Fruit fly (Drosophila melanogaster) whole organism, embryonic: ENCODE results near the gene CG10298.
A peak's percentile ranks its signal among the peaks of the same experiment; 100 is the strongest.

Experiments used
- Asciz ChIP-seq: fragments of 200-800 bp; sonication (Bioruptor generic); optimal IDR thresholded peaks from 2 replicates; lab custom pipeline; 2017; ENCODE audit warnings: missing biosample characterization, mild to moderate bottlenecking, missing genetic modification characterization, missing genetic modification reagents
- Atf-2 ChIP-seq: fragments of 200-800 bp; sonication (Bioruptor generic); optimal IDR thresholded peaks from 2 replicates; lab custom pipeline; 2016; ENCODE audit warnings: missing biosample characterization, missing genetic modification characterization
- B-H2 ChIP-seq: fragments of 200-800 bp; sonication (Bioruptor generic); optimal IDR thresholded peaks from 2 replicates; lab custom pipeline; 2018; ENCODE audit warnings: missing biosample characterization, mild to moderate bottlenecking, missing genetic modification characterization
- CG11247 ChIP-seq: fragments of 200-800 bp; sonication (Bioruptor generic); IDR thresholded peaks from 2 replicates; pipeline ENCODE4 v1.3.6; 2022; ENCODE audit warnings: missing biosample characterization, missing genetic modification characterization
- CG12104 ChIP-seq: fragments of 200-800 bp; sonication (Bioruptor generic); optimal IDR thresholded peaks from 3 replicates; lab custom pipeline; 2016; ENCODE audit warnings: missing biosample characterization, missing genetic modification characterization
- CG1233 ChIP-seq: fragments of 200-800 bp; sonication (Bioruptor generic); optimal IDR thresholded peaks from 4 replicates; lab custom pipeline; 2018; ENCODE audit warnings: missing biosample characterization, mild to moderate bottlenecking, missing genetic modification characterization
- CG12744 ChIP-seq: fragments of 200-800 bp; sonication (Bioruptor generic); optimal IDR thresholded peaks from 2 replicates; lab custom pipeline; 2016; ENCODE audit warnings: missing biosample characterization, missing genetic modification characterization
- CG13287 ChIP-seq: fragments of 200-800 bp; sonication (Bioruptor generic); IDR thresholded peaks from 2 replicates; pipeline ENCODE4 v1.3.6; 2022; ENCODE audit warnings: missing biosample characterization, missing genetic modification characterization; ENCODE audit not compliant: partially characterized antibody
- CG1832 ChIP-seq: fragments of 200-800 bp; sonication (Bioruptor generic); optimal IDR thresholded peaks from 2 replicates; lab custom pipeline; 2017; ENCODE audit warnings: missing biosample characterization, mild to moderate bottlenecking, missing genetic modification characterization, inconsistent platforms
- CG2116 ChIP-seq: fragments of 200-800 bp; sonication (Bioruptor generic); optimal IDR thresholded peaks from 3 replicates; lab custom pipeline; 2018; ENCODE audit warnings: missing biosample characterization, mild to moderate bottlenecking, missing genetic modification characterization
- CG2120 ChIP-seq: fragments of 200-800 bp; sonication (Bioruptor generic); optimal IDR thresholded peaks from 3 replicates; lab custom pipeline; 2016; ENCODE audit warnings: missing biosample characterization, missing genetic modification characterization
- CG2678 ChIP-seq: fragments of 200-800 bp; sonication (Bioruptor generic); optimal IDR thresholded peaks from 3 replicates; lab custom pipeline; 2019; ENCODE audit warnings: missing biosample characterization, mild to moderate bottlenecking, missing genetic modification characterization, moderate library complexity
- CG31224 ChIP-seq: fragments of 200-800 bp; sonication (Bioruptor generic); IDR thresholded peaks from 2 replicates; pipeline ENCODE4 v1.3.6; 2022; ENCODE audit warnings: missing biosample characterization, missing genetic modification characterization
- CG31365 ChIP-seq: fragments of 200-800 bp; sonication (Bioruptor generic); optimal IDR thresholded peaks from 2 replicates; lab custom pipeline; 2018; ENCODE audit warnings: missing biosample characterization, mild to moderate bottlenecking, missing genetic modification characterization
- CG32532 ChIP-seq: fragments of 200-800 bp; sonication (Bioruptor generic); IDR thresholded peaks from 2 replicates; pipeline ENCODE4 v1.3.6; 2022; ENCODE audit warnings: missing biosample characterization, missing genetic modification characterization
- CG6175 ChIP-seq: fragments of 200-800 bp; sonication (Bioruptor generic); IDR thresholded peaks from 3 replicates; pipeline ENCODE4 v1.3.6; 2022; ENCODE audit warnings: missing biosample characterization, missing genetic modification characterization
- CG6272 ChIP-seq: fragments of 200-800 bp; sonication (Bioruptor generic); IDR thresholded peaks from 2 replicates; pipeline ENCODE4 v1.3.6; 2022; ENCODE audit warnings: missing biosample characterization, missing genetic modification characterization
- CG6765 ChIP-seq: fragments of 200-800 bp; sonication (Bioruptor generic); optimal IDR thresholded peaks from 3 replicates; lab custom pipeline; 2017; ENCODE audit warnings: missing biosample characterization, mild to moderate bottlenecking, missing genetic modification characterization
- CHES-1-like ChIP-seq: fragments of 200-800 bp; sonication (Bioruptor generic); optimal IDR thresholded peaks from 2 replicates; lab custom pipeline; 2016; ENCODE audit warnings: missing biosample characterization, missing genetic modification characterization
- Dip3 ChIP-seq: fragments of 200-800 bp; sonication (Bioruptor generic); optimal IDR thresholded peaks from 3 replicates; lab custom pipeline; 2016; ENCODE audit warnings: missing biosample characterization, missing genetic modification characterization
- Dp ChIP-seq: fragments of 200-800 bp; sonication (Bioruptor generic); optimal IDR thresholded peaks from 2 replicates; lab custom pipeline; 2018; ENCODE audit warnings: missing biosample characterization, mild to moderate bottlenecking, missing genetic modification characterization, moderate library complexity
- Dref ChIP-seq: fragments of 200-800 bp; sonication (Bioruptor generic); IDR thresholded peaks from 2 replicates; pipeline ENCODE4 v1.3.6; 2022; ENCODE audit warnings: missing biosample characterization, missing genetic modification characterization
- E2f1 ChIP-seq: fragments of 200-800 bp; sonication (Bioruptor generic); IDR thresholded peaks from 2 replicates; pipeline ENCODE4 v1.3.6; 2022; ENCODE audit warnings: missing biosample characterization, missing genetic modification characterization
- ERR ChIP-seq: fragments of 200-800 bp; sonication (Bioruptor generic); optimal IDR thresholded peaks from 2 replicates; lab custom pipeline; 2016; ENCODE audit warnings: missing biosample characterization, missing genetic modification characterization
- HLH3B ChIP-seq: fragments of 200-800 bp; sonication (Bioruptor generic); IDR thresholded peaks from 2 replicates; pipeline ENCODE4 v1.3.6; 2022; ENCODE audit warnings: missing biosample characterization, missing genetic modification characterization
- HLH54F ChIP-seq: fragments of 200-800 bp; sonication (Bioruptor generic); optimal IDR thresholded peaks from 3 replicates; lab custom pipeline; 2016; ENCODE audit warnings: missing biosample characterization, missing genetic modification characterization
- HmgZ ChIP-seq: fragments of 200-800 bp; sonication (Bioruptor generic); optimal IDR thresholded peaks from 2 replicates; lab custom pipeline; 2018; ENCODE audit warnings: missing biosample characterization, mild to moderate bottlenecking, missing genetic modification characterization
- Myb ChIP-seq: fragments of 200-800 bp; sonication (Bioruptor generic); optimal IDR thresholded peaks from 2 replicates; lab custom pipeline; 2016; ENCODE audit warnings: missing biosample characterization, missing genetic modification characterization
- Nf-YA ChIP-seq: fragments of 200-800 bp; sonication (Bioruptor generic); IDR thresholded peaks from 2 replicates; pipeline ENCODE4 v1.3.6; 2022; ENCODE audit warnings: missing biosample characterization, missing genetic modification characterization
- Poxn ChIP-seq: fragments of 200-800 bp; sonication (Bioruptor generic); IDR thresholded peaks from 2 replicates; pipeline ENCODE4 v1.3.6; 2022; ENCODE audit warnings: missing biosample characterization, missing genetic modification characterization
- Stat92E ChIP-seq, 3 experiments: fragments of >200 bp in 2 of 3; fragments of 200-800 bp in 1 of 3; sonication (Bioruptor generic) in 1 of 3; optimal IDR thresholded peaks; 2 replicates each; lab custom pipeline; 2017 to 2019; ENCODE audit warnings: missing biosample characterization in 3 of 3, missing genetic modification characterization in 3 of 3, mild to moderate bottlenecking in 1 of 3, moderate library complexity in 1 of 3
- ab ChIP-seq: fragments of 200-800 bp; sonication (Bioruptor generic); optimal IDR thresholded peaks from 2 replicates; lab custom pipeline; 2016; ENCODE audit warnings: missing biosample characterization, missing genetic modification characterization
- ac ChIP-seq: fragments of 200-800 bp; sonication (Bioruptor generic); optimal IDR thresholded peaks from 3 replicates; lab custom pipeline; 2017; ENCODE audit warnings: missing biosample characterization, mild to moderate bottlenecking, missing genetic modification characterization
- ap ChIP-seq: fragments of 200-800 bp; sonication (Bioruptor generic); IDR thresholded peaks from 2 replicates; pipeline ENCODE4 v1.3.6; 2022; ENCODE audit warnings: missing biosample characterization, missing genetic modification characterization
- bab2 ChIP-seq: fragments of 200-800 bp; sonication (Bioruptor generic); optimal IDR thresholded peaks from 2 replicates; lab custom pipeline; 2016; ENCODE audit warnings: missing biosample characterization, missing genetic modification characterization
- bowl ChIP-seq: fragments of 200-800 bp; sonication (Bioruptor generic); IDR thresholded peaks from 2 replicates; pipeline ENCODE4 v1.3.6; 2022; ENCODE audit warnings: missing biosample characterization, missing genetic modification characterization
- bsh ChIP-seq, 2 experiments: fragments of 200-800 bp; sonication (Bioruptor generic); optimal IDR thresholded peaks; 2 replicates each; lab custom pipeline; 2017 to 2018; ENCODE audit warnings: mild to moderate bottlenecking in 2 of 2, missing biosample characterization in 2 of 2, missing genetic modification characterization in 2 of 2, moderate library complexity in 1 of 2
- dmrt11E ChIP-seq: fragments of 200-800 bp; sonication (Bioruptor generic); optimal IDR thresholded peaks from 3 replicates; lab custom pipeline; 2018; ENCODE audit warnings: missing biosample characterization, mild to moderate bottlenecking, missing genetic modification characterization, moderate library complexity
- eve ChIP-seq, 2 experiments: fragments of >200 bp; optimal IDR thresholded peaks; 2 replicates each; lab custom pipeline; 2017; ENCODE audit warnings: missing biosample characterization in 2 of 2, missing genetic modification characterization in 2 of 2
- eyg ChIP-seq: fragments of 200-800 bp; sonication (Bioruptor generic); optimal IDR thresholded peaks from 3 replicates; lab custom pipeline; 2016; ENCODE audit warnings: missing biosample characterization, missing genetic modification characterization
- fd64A ChIP-seq: fragments of 200-800 bp; sonication (Bioruptor generic); optimal IDR thresholded peaks from 3 replicates; lab custom pipeline; 2018; ENCODE audit warnings: missing biosample characterization, mild to moderate bottlenecking, missing genetic modification characterization
- h ChIP-seq: fragments of >200 bp; optimal IDR thresholded peaks from 2 replicates; lab custom pipeline; 2017
- hkb ChIP-seq, 2 experiments: fragments of 200-800 bp in 1 of 2; fragments of >200 bp in 1 of 2; sonication (Bioruptor generic) in 1 of 2; IDR thresholded peaks in 1 of 2; optimal IDR thresholded peaks in 1 of 2; 2 replicates each; pipeline versions ENCODE4 v1.3.6 to Lab custom; 2017 to 2022; ENCODE audit warnings: missing biosample characterization in 1 of 2, missing genetic modification characterization in 1 of 2
- hth ChIP-seq: fragments of >200 bp; optimal IDR thresholded peaks from 2 replicates; lab custom pipeline; 2017; ENCODE audit warnings: inconsistent platforms
- mirr ChIP-seq: fragments of 200-800 bp; sonication (Bioruptor generic); optimal IDR thresholded peaks from 3 replicates; lab custom pipeline; 2018; ENCODE audit warnings: missing biosample characterization, mild to moderate bottlenecking, missing genetic modification characterization
- nmo ChIP-seq: fragments of 200-800 bp; sonication (Bioruptor generic); optimal IDR thresholded peaks from 2 replicates; lab custom pipeline; 2018; ENCODE audit warnings: missing biosample characterization, mild to moderate bottlenecking, missing genetic modification characterization, moderate library complexity
- pb ChIP-seq: fragments of 200-800 bp; sonication (Bioruptor generic); optimal IDR thresholded peaks from 3 replicates; lab custom pipeline; 2016; ENCODE audit warnings: missing biosample characterization, missing genetic modification characterization
- stc ChIP-seq: fragments of 200-800 bp; sonication (Bioruptor generic); IDR thresholded peaks from 2 replicates; pipeline ENCODE4 v1.3.6; 2022; ENCODE audit warnings: missing biosample characterization, missing genetic modification characterization
- tna ChIP-seq: fragments of 200-800 bp; sonication (Bioruptor generic); IDR thresholded peaks from 2 replicates; pipeline ENCODE4 v1.3.6; 2022; ENCODE audit warnings: missing biosample characterization, missing genetic modification characterization; ENCODE audit not compliant: partially characterized antibody
- tup ChIP-seq: fragments of 200-800 bp; sonication (Bioruptor generic); optimal IDR thresholded peaks from 2 replicates; lab custom pipeline; 2016; ENCODE audit warnings: missing biosample characterization, mild to moderate bottlenecking, missing genetic modification characterization, moderate library complexity

Gene CG10298

dm6 chr3R:6368550-6369238 is 25.9 kb downstream of the CG10298 start, which contains the start of gene CG10286 (continued):
- peak; percentile 78 for TF ChIP-seq CG13287
- peak; percentile 50; the same call in 1 of the 2 replicates for TF ChIP-seq CG6272 (GFP tag; lab: Robert Waterston, UW)
- TF ChIP-seq Dip3 (GFP tag; lab: Kevin White, UChicago), result no peak
- no peak for TF ChIP-seq Myb (GFP tag; lab: Kevin White, UChicago)
- TF ChIP-seq CG2120, result no peak
- no peak for TF ChIP-seq h (lab: Kevin White, UChicago)
- TF ChIP-seq Asciz (GFP tag; lab: Kevin White, UChicago), result no peak
- peak; percentile 36 for TF ChIP-seq CG32532 (GFP tag; lab: Robert Waterston, UW)
- TF ChIP-seq E2f1, result no peak
- TF ChIP-seq bowl (GFP tag; lab: Robert Waterston, UW), result no peak
- peak; percentile 91 for TF ChIP-seq Dref
- TF ChIP-seq CG6765 (GFP tag; lab: Kevin White, UChicago), result no peak
- TF ChIP-seq CG6175 (GFP tag; lab: Robert Waterston, UW), result no peak
- TF ChIP-seq fd64A (GFP tag; lab: Kevin White, UChicago), result no peak
- TF ChIP-seq tna (GFP tag; lab: Robert Waterston, UW), result peak; percentile 60
- no peak for TF ChIP-seq tup (GFP tag; lab: Kevin White, UChicago)
- peak; percentile 17; the same call in 1 of the 2 replicates for TF ChIP-seq HLH3B
- no peak for TF ChIP-seq Poxn
- peak in 1 of 2 experiments; percentile 24 for TF ChIP-seq bsh (GFP tag; optimal IDR thresholded peaks at IDR 0.05; lab: Kevin White, UChicago)
- peak; percentile 22 for TF ChIP-seq Dp (GFP tag; lab: Kevin White, UChicago)
- no peak for TF ChIP-seq stc
- TF ChIP-seq bab2 (GFP tag; lab: Kevin White, UChicago), result no peak
- TF ChIP-seq CG11247 (GFP tag; lab: Robert Waterston, UW), result 0 out of 2 replicates have a peak, but pooled peaks have one; percentile 5
- peak; percentile 9 for TF ChIP-seq B-H2 (GFP tag; lab: Kevin White, UChicago)
- TF ChIP-seq CG1832 (GFP tag; lab: Kevin White, UChicago), result no peak
- no peak for TF ChIP-seq ac (GFP tag; lab: Kevin White, UChicago)
- TF ChIP-seq CG2116, result peak; percentile 56
- no peak for TF ChIP-seq eve (GFP tag; optimal IDR thresholded peaks at IDR 0.05; lab: Kevin White, UChicago)
- peak; percentile 51 for TF ChIP-seq HmgZ (tag; lab: Kevin White, UChicago)
- no peak for TF ChIP-seq eyg (GFP tag; lab: Kevin White, UChicago)
- TF ChIP-seq ERR (GFP tag; lab: Kevin White, UChicago), result no peak
- TF ChIP-seq ab (GFP tag; lab: Kevin White, UChicago), result no peak
- TF ChIP-seq Stat92E (GFP tag; optimal IDR thresholded peaks at IDR 0.05; lab: Kevin White, UChicago), result no peak
- no peak for TF ChIP-seq CG31365 (tag; lab: Kevin White, UChicago)
- peak; percentile 34 for TF ChIP-seq nmo (GFP tag; lab: Kevin White, UChicago)
- TF ChIP-seq HLH54F (GFP tag; lab: Kevin White, UChicago), result no peak
- no peak for TF ChIP-seq dmrt11E (tag; lab: Kevin White, UChicago)
- no peak for TF ChIP-seq mirr (GFP tag; lab: Kevin White, UChicago)
- TF ChIP-seq pb (GFP tag; lab: Kevin White, UChicago), result peak; percentile 5
- TF ChIP-seq Atf-2 (GFP tag; lab: Kevin White, UChicago), result no peak
- TF ChIP-seq CG1233 (GFP tag; lab: Kevin White, UChicago), result peak; percentile 0
- 0 out of 2 replicates have a peak, but pooled peaks have one; percentile 25 for TF ChIP-seq CG31224
- peak; percentile 42 for TF ChIP-seq CG12104 (GFP tag; lab: Kevin White, UChicago)
- no peak for TF ChIP-seq CG2678 (tag; lab: Kevin White, UChicago)
- TF ChIP-seq CG12744 (GFP tag; lab: Kevin White, UChicago), result no peak
- no peak for TF ChIP-seq Nf-YA (GFP tag; lab: Robert Waterston, UW)
- TF ChIP-seq ap (GFP tag; lab: Robert Waterston, UW), result no peak; the same call in 1 of the 2 replicates
- TF ChIP-seq hkb (optimal IDR thresholded peaks at IDR 0.05; lab: Kevin White, UChicago), result no peak
- TF ChIP-seq hkb (GFP tag; IDR thresholded peaks at IDR 0.05; lab: Robert Waterston, UW), result peak; percentile 17
- no peak for TF ChIP-seq hth
- peak; percentile 29 for TF ChIP-seq CHES-1-like
